Fruit fly (Drosophila melanogaster) whole organism, embryonic: ENCODE data around the gene Lrch.

Experiments
- CG12659 ChIP-seq: fragments of 200-800 bp; sonication (Bioruptor generic); optimal IDR thresholded peaks from 3 replicates; lab custom pipeline; 2017; ENCODE audit warnings: mild to moderate bottlenecking, missing biosample characterization, missing genetic modification reagents, missing genetic modification characterization
- CG15514 ChIP-seq: fragments of 200-800 bp; sonication (Bioruptor generic); optimal IDR thresholded peaks from 3 replicates; lab custom pipeline; 2017; ENCODE audit warnings: missing biosample characterization, missing genetic modification characterization, mild to moderate bottlenecking, moderate library complexity, missing genetic modification reagents
- CG18476 ChIP-seq: fragments of 200-800 bp; sonication (Bioruptor generic); optimal IDR thresholded peaks from 2 replicates; lab custom pipeline; 2016; ENCODE audit warnings: missing biosample characterization, mild to moderate bottlenecking, missing genetic modification characterization
- Dll ChIP-seq: fragments of 200-800 bp; sonication (Bioruptor generic); IDR thresholded peaks from 4 replicates; pipeline ENCODE4 v1.3.6; 2022; ENCODE audit warnings: missing biosample characterization, missing genetic modification characterization; ENCODE audit not compliant: partially characterized antibody
- Ets97D ChIP-seq: fragments of 200-800 bp; sonication (Bioruptor generic); optimal IDR thresholded peaks from 3 replicates; lab custom pipeline; 2016; ENCODE audit warnings: missing biosample characterization, missing genetic modification characterization
- Fer2 ChIP-seq: fragments of 200-800 bp; sonication (Bioruptor generic); optimal IDR thresholded peaks from 2 replicates; lab custom pipeline; 2018; ENCODE audit warnings: missing biosample characterization, mild to moderate bottlenecking, missing genetic modification characterization, moderate library complexity
- Hr39 ChIP-seq: fragments of >200 bp; optimal IDR thresholded peaks from 2 replicates; lab custom pipeline; 2017

dm6 chr2L:17412533-17412932 is 28.6 kb upstream of the Lrch start, which contains the start of gene Rsph9:
- TF ChIP-seq CG15514 (GFP tag; lab: Kevin White, UChicago) = no peak
- no peak for TF ChIP-seq Hr39 (lab: Kevin White, UChicago)
- TF ChIP-seq Dll = no peak
- no peak for TF ChIP-seq CG18476 (GFP tag; lab: Kevin White, UChicago)
- TF ChIP-seq Fer2 (tag; lab: Kevin White, UChicago) = no peak
- TF ChIP-seq Ets97D = no peak
- TF ChIP-seq CG12659 (GFP tag; lab: Kevin White, UChicago) = no peak
